Worm (Caenorhabditis elegans): ENCODE measurements around the gene C16D9.8.

DNA sequence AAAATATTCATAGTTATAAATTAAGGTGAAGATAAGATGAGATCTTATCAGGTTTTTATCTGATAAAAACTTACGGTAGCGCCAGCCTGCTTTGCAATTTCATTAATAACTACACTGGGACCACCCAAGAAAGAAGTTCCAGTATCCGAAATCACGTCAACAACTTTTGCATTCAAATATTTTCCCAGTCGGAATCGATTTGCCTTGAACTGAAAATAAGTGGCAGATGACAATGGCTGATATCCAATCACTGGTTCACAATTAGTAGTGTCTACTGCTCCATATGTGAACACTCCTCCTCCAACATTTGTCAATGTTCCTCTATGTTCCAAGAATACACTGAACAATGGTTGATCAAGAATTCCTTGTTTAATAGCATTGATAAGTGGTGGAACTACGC lies 2.9 kb upstream of the C16D9.8 start, which contains the start of gene F21F8.5:
- no peak for TF ChIP-seq ama-1 (optimal IDR thresholded peaks at IDR 0.05)
- no peak for TF ChIP-seq sea-1 (GFP tag; conservative IDR thresholded peaks at IDR 0.05)
- TF ChIP-seq tra-4 (tag; optimal IDR thresholded peaks at IDR 0.05): no peak
- TF ChIP-seq aly-1 (tag; optimal IDR thresholded peaks at IDR 0.05): no peak
- TF ChIP-seq F13C5.2 (tag; optimal IDR thresholded peaks at IDR 0.05): no peak
- TF ChIP-seq flt-1 (GFP tag; IDR thresholded peaks at IDR 0.05): no peak
- TF ChIP-seq pes-1 (GFP tag; IDR thresholded peaks at IDR 0.05): no peak
